Worm (Caenorhabditis elegans) whole organism, L4 larva: ENCODE measurements around the gene asp-19.

ENCODE experiments used
- F37D6.2 ChIP-seq: sonication (generic microtip); optimal IDR thresholded peaks from 2 replicates; lab custom pipeline; 2016; ENCODE audit warnings: mild to moderate bottlenecking, missing genetic modification characterization, missing compliant biosample characterization
- F44E2.7 ChIP-seq: fragments of 200-800 bp; sonication (Bioruptor generic); IDR thresholded peaks from 2 replicates; pipeline ENCODE4 v2.1.2; 2022; ENCODE audit warnings: missing genetic modification characterization, missing compliant biosample characterization
- R02D3.7 ChIP-seq: fragments of 150-350 bp; sonication (generic microtip); optimal IDR thresholded peaks from 3 replicates; lab custom pipeline; 2014; ENCODE audit warnings: missing biosample characterization, missing genetic modification characterization
- T26A8.4 ChIP-seq: fragments of 200-800 bp; sonication (Bioruptor generic); IDR thresholded peaks from 2 replicates; pipeline ENCODE4 v1.3.6; 2022; ENCODE audit warnings: missing genetic modification characterization, missing compliant biosample characterization
- Y48G9A.11 ChIP-seq: fragments of 200-800 bp; sonication (Bioruptor generic); IDR thresholded peaks from 2 replicates; pipeline ENCODE4 v1.3.6; 2022; ENCODE audit warnings: missing genetic modification reagents, missing genetic modification characterization, missing compliant biosample characterization
- ZK546.5 ChIP-seq, 2 experiments: sonication (generic microtip); optimal IDR thresholded peaks; 2 replicates each; lab custom pipeline; 2017; ENCODE audit warnings: missing biosample characterization in 2 of 2, missing genetic modification characterization in 2 of 2
- aha-1 ChIP-seq: fragments of 150-350 bp; peaks from one replicate; lab custom pipeline; 2014; ENCODE audit warnings: missing biosample characterization, missing genetic modification characterization
- aly-2 ChIP-seq: sonication (generic microtip); optimal IDR thresholded peaks from 2 replicates; lab custom pipeline; 2018; ENCODE audit warnings: missing biosample characterization, missing genetic modification characterization
- ama-1 ChIP-seq: fragments of 150-350 bp; optimal IDR thresholded peaks from 2 replicates; lab custom pipeline; 2014; ENCODE audit warnings: inconsistent platforms, mixed read lengths
- attf-4 ChIP-seq: sonication (generic microtip); optimal IDR thresholded peaks from 3 replicates; lab custom pipeline; 2017; ENCODE audit warnings: missing biosample characterization, missing genetic modification characterization
- ceh-20 ChIP-seq: fragments of 200-800 bp; sonication (Bioruptor generic); IDR thresholded peaks from 2 replicates; pipeline ENCODE4 v1.3.6; 2022; ENCODE audit warnings: missing genetic modification reagents, missing genetic modification characterization, missing compliant biosample characterization
- ceh-62 ChIP-seq: sonication (generic microtip); optimal IDR thresholded peaks from 2 replicates; lab custom pipeline; 2017; ENCODE audit warnings: missing biosample characterization, missing genetic modification characterization
- ceh-82 ChIP-seq: sonication (generic microtip); optimal IDR thresholded peaks from 2 replicates; lab custom pipeline; 2017; ENCODE audit warnings: missing biosample characterization, missing genetic modification characterization
- cey-2 ChIP-seq: sonication (generic microtip); optimal IDR thresholded peaks from 3 replicates; lab custom pipeline; 2017; ENCODE audit warnings: missing genetic modification characterization, mild to moderate bottlenecking, missing compliant biosample characterization, antibody characterized with exemption, borderline replicate concordance; ENCODE audit not compliant: insufficient read depth
- ctbp-1 ChIP-seq: fragments of 200-800 bp; sonication (Bioruptor generic); IDR thresholded peaks from 2 replicates; pipeline ENCODE4 v1.3.6; 2022; ENCODE audit warnings: missing genetic modification reagents, missing genetic modification characterization, missing compliant biosample characterization
- daf-12 ChIP-seq: fragments of 150-350 bp; optimal IDR thresholded peaks from 2 replicates; lab custom pipeline; 2014; ENCODE audit warnings: missing biosample characterization, missing genetic modification reagents, missing genetic modification characterization
- daf-16 ChIP-seq, 3 experiments: sonication (generic microtip); optimal IDR thresholded peaks; 2 replicates each; lab custom pipeline; 2016 to 2017; ENCODE audit warnings: missing genetic modification characterization in 3 of 3, missing genetic modification reagents in 3 of 3, mild to moderate bottlenecking in 2 of 3, missing compliant biosample characterization in 2 of 3, missing biosample characterization in 1 of 3, moderate library complexity in 1 of 3
- daf-19 ChIP-seq: fragments of 200-800 bp; sonication (Bioruptor generic); conservative IDR thresholded peaks from 2 replicates; pipeline ENCODE4 v1.3.6; 2022; ENCODE audit warnings: missing genetic modification characterization, missing compliant biosample characterization
- dmd-6 ChIP-seq: fragments of 200-800 bp; sonication (Bioruptor generic); IDR thresholded peaks from 2 replicates; pipeline ENCODE4 v1.3.6; 2022; ENCODE audit warnings: missing genetic modification reagents, missing genetic modification characterization, missing compliant biosample characterization
- dmd-9 ChIP-seq: fragments of 200-800 bp; sonication (Bioruptor generic); IDR thresholded peaks from 2 replicates; pipeline ENCODE4 v1.3.6; 2022; ENCODE audit warnings: missing genetic modification reagents, missing genetic modification characterization, missing compliant biosample characterization
- dpl-1 ChIP-seq: fragments of 150-350 bp; optimal IDR thresholded peaks from 2 replicates; lab custom pipeline; 2014; ENCODE audit warnings: missing biosample characterization, missing genetic modification reagents, missing genetic modification characterization
- duxl-1 ChIP-seq: sonication (generic microtip); optimal IDR thresholded peaks from 2 replicates; lab custom pipeline; 2016; ENCODE audit warnings: mild to moderate bottlenecking, missing genetic modification characterization, moderate library complexity, missing compliant biosample characterization; ENCODE audit not compliant: poor library complexity
- egl-43 ChIP-seq: fragments of 200-800 bp; sonication (Bioruptor generic); IDR thresholded peaks from 2 replicates; pipeline ENCODE4 v1.3.6; 2022; ENCODE audit warnings: missing genetic modification reagents, missing genetic modification characterization, missing compliant biosample characterization
- fkh-10 ChIP-seq: fragments of 150-350 bp; optimal IDR thresholded peaks from 2 replicates; lab custom pipeline; 2014; ENCODE audit warnings: missing biosample characterization, missing genetic modification reagents, missing genetic modification characterization
- hlh-30 ChIP-seq: sonication (generic microtip); optimal IDR thresholded peaks from 2 replicates; lab custom pipeline; 2017; ENCODE audit warnings: antibody characterized with exemption, mild to moderate bottlenecking, missing genetic modification characterization, missing compliant biosample characterization; ENCODE audit not compliant: insufficient read depth
- jun-1 ChIP-seq: fragments of 150-350 bp; optimal IDR thresholded peaks from 2 replicates; lab custom pipeline; 2014; ENCODE audit warnings: missing biosample characterization, missing genetic modification reagents, missing genetic modification characterization
- lin-1 ChIP-seq: fragments of 200-800 bp; sonication (Bioruptor generic); IDR thresholded peaks from 2 replicates; pipeline ENCODE4 v1.3.6; 2022; ENCODE audit warnings: missing genetic modification reagents, missing genetic modification characterization, missing compliant biosample characterization
- lin-38 ChIP-seq: fragments of 200-800 bp; sonication (Bioruptor generic); IDR thresholded peaks from 2 replicates; pipeline ENCODE4 v1.3.6; 2022; ENCODE audit warnings: missing genetic modification reagents, missing genetic modification characterization, missing compliant biosample characterization
- madf-5 ChIP-seq, 2 experiments: fragments of 200-800 bp; sonication (Bioruptor generic); IDR thresholded peaks; 2 replicates each; pipeline ENCODE4 v1.3.6; 2022; ENCODE audit warnings: missing compliant biosample characterization in 2 of 2, missing genetic modification characterization in 2 of 2
- mdl-1 ChIP-seq, 2 experiments: fragments of 150-350 bp in 1 of 2; sonication (generic microtip) in 1 of 2; optimal IDR thresholded peaks; 2 replicates each; lab custom pipeline; 2014 to 2017; ENCODE audit warnings: missing biosample characterization in 2 of 2, missing genetic modification characterization in 2 of 2
- mxl-2 ChIP-seq: fragments of 200-800 bp; sonication (Bioruptor generic); conservative IDR thresholded peaks from 2 replicates; pipeline ENCODE4 v1.3.6; 2022; ENCODE audit warnings: missing genetic modification reagents, missing genetic modification characterization, missing compliant biosample characterization
- mxl-3 ChIP-seq: fragments of 200-800 bp; sonication (Bioruptor generic); optimal IDR thresholded peaks from 2 replicates; lab custom pipeline; 2018; ENCODE audit warnings: mild to moderate bottlenecking, missing genetic modification characterization, missing compliant biosample characterization
- nhr-10 ChIP-seq: fragments of 150-350 bp; optimal IDR thresholded peaks from 2 replicates; lab custom pipeline; 2014; ENCODE audit warnings: missing biosample characterization, missing genetic modification characterization
- nhr-102 ChIP-seq: sonication (generic microtip); optimal IDR thresholded peaks from 2 replicates; lab custom pipeline; 2016; ENCODE audit warnings: mild to moderate bottlenecking, missing genetic modification characterization, moderate library complexity, missing compliant biosample characterization
- nhr-28 ChIP-seq: fragments of 150-350 bp; optimal IDR thresholded peaks from 2 replicates; lab custom pipeline; 2014; ENCODE audit warnings: missing biosample characterization, missing genetic modification characterization
- nhr-42 ChIP-seq: fragments of 200-800 bp; sonication (Bioruptor generic); IDR thresholded peaks from 2 replicates; pipeline ENCODE4 v1.3.6; 2022; ENCODE audit warnings: missing genetic modification characterization, missing compliant biosample characterization
- nhr-48 ChIP-seq: sonication (generic microtip); optimal IDR thresholded peaks from 2 replicates; lab custom pipeline; 2016; ENCODE audit warnings: mild to moderate bottlenecking, missing genetic modification characterization, missing compliant biosample characterization
- nhr-76 ChIP-seq: fragments of 150-350 bp; optimal IDR thresholded peaks from 2 replicates; lab custom pipeline; 2014; ENCODE audit warnings: missing biosample characterization, missing genetic modification characterization
- saeg-2 ChIP-seq: fragments of 200-800 bp; sonication (Bioruptor generic); IDR thresholded peaks from 2 replicates; pipeline ENCODE4 v1.3.6; 2022; ENCODE audit warnings: missing genetic modification reagents, missing genetic modification characterization, missing compliant biosample characterization
- set-16 ChIP-seq: fragments of 200-800 bp; sonication (Bioruptor generic); IDR thresholded peaks from 2 replicates; pipeline ENCODE4 v1.3.6; 2022; ENCODE audit warnings: missing genetic modification reagents, missing genetic modification characterization, missing compliant biosample characterization
- snpc-1.2 ChIP-seq: fragments of 200-800 bp; sonication (Bioruptor generic); IDR thresholded peaks from 2 replicates; pipeline ENCODE4 v1.3.6; 2022; ENCODE audit warnings: missing genetic modification reagents, missing genetic modification characterization, missing compliant biosample characterization
- spr-1 ChIP-seq: sonication (generic microtip); optimal IDR thresholded peaks from 2 replicates; lab custom pipeline; 2016; ENCODE audit warnings: mild to moderate bottlenecking, missing genetic modification characterization, missing compliant biosample characterization
- tag-97 ChIP-seq: fragments of 200-800 bp; sonication (Bioruptor generic); IDR thresholded peaks from 2 replicates; pipeline ENCODE4 v1.3.6; 2022; ENCODE audit warnings: missing genetic modification characterization, missing compliant biosample characterization
- unc-130 ChIP-seq: sonication (generic microtip); optimal IDR thresholded peaks from 2 replicates; lab custom pipeline; 2016; ENCODE audit warnings: missing genetic modification reagents, missing genetic modification characterization, missing compliant biosample characterization
- unc-62 ChIP-seq, 3 experiments: fragments of 150-350 bp in 1 of 3; sonication (generic microtip); optimal IDR thresholded peaks in 2 of 3; peaks in 1 of 3; 1 replicate in 1 of 3; 2 replicates in 2 of 3; lab custom pipeline; 2014 to 2017; ENCODE audit warnings: missing biosample characterization in 3 of 3, missing genetic modification characterization in 3 of 3, missing genetic modification reagents in 3 of 3, missing genotype in 1 of 3
- ztf-11 ChIP-seq: fragments of 150-350 bp; optimal IDR thresholded peaks from 2 replicates; lab custom pipeline; 2014; ENCODE audit warnings: missing biosample characterization, missing genetic modification characterization
- ztf-7 ChIP-seq: fragments of 150-350 bp; optimal IDR thresholded peaks from 2 replicates; lab custom pipeline; 2014; ENCODE audit warnings: missing biosample characterization, missing genetic modification characterization

Gene asp-19

DNA sequence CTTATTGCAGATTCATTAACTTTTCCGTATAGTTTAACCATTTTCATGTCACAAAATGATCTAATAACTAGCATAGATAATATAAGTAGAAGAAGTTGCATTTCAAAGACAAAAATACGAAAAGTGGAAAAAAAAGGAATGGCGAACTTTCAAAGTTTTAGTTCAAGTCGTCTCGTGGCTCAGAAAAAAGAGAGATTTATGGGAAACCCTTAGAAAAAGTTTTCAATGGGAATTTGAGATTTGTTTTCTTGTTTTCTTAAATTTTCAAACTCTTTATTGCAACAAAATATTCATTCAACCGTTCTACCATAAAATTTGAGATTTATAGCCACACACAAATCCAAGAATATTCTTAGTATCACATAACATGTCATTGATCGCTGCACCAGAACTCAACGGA, 12.9 kb upstream of the asp-19 start, which contains the start of gene clec-250:
clec-250 (minus strand) TSS at position 101 of the 400 bp plus-strand sequence.
- TF ChIP-seq lin-38 (GFP tag; lab: Robert Waterston, UW), result no peak
- TF ChIP-seq daf-19 (GFP tag; lab: Robert Waterston, UW), result no peak
- no peak for TF ChIP-seq hlh-30 (tag; lab: Kevin White, UChicago)
- TF ChIP-seq ztf-7 (tag; lab: Kevin White, UChicago), result no peak
- TF ChIP-seq snpc-1.2 (GFP tag; lab: Robert Waterston, UW), result no peak
- no peak for TF ChIP-seq mxl-3 (GFP tag; lab: Kevin White, UChicago)
- no peak for TF ChIP-seq ctbp-1 (GFP tag; lab: Robert Waterston, UW)
- TF ChIP-seq R02D3.7, result no peak
- TF ChIP-seq dpl-1 (GFP tag; lab: Kevin White, UChicago), result no peak
- no peak for TF ChIP-seq nhr-102 (tag; lab: Kevin White, UChicago)
- no peak for TF ChIP-seq nhr-76
- TF ChIP-seq nhr-42 (GFP tag; lab: Robert Waterston, UW), result no peak
- TF ChIP-seq saeg-2 (GFP tag; lab: Robert Waterston, UW), result no peak
- no peak for TF ChIP-seq dmd-9 (GFP tag; lab: Robert Waterston, UW)
- no peak for TF ChIP-seq nhr-48 (tag; lab: Kevin White, UChicago)
- no peak for TF ChIP-seq ztf-11 (tag; lab: Kevin White, UChicago)
- no peak for TF ChIP-seq tag-97
- no peak for TF ChIP-seq set-16
- no peak for TF ChIP-seq fkh-10

DNA sequence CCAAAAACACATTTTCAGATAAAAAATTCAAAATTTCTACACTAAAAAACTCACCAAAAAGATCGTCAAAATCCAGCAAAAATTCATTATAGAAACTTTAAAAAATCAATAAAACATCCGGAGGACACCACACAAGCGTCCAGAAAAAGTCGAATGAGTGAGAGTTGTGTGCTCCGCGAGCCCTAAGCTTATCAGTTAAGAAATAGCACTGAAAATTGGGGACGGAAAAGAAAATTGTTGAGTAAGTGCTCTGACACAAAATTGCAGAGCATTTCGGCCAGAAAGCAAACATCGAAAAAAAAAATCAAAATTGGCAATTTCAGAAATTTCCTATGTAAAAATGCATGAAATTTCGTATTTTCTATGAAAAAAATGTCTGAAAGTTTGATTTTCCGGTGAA, 8.5 kb upstream of the asp-19 start:
- TF ChIP-seq cey-2 (tag; lab: Kevin White, UChicago) (no peak), nhr-28 (tag; lab: Kevin White, UChicago) (peak; percentile 1), duxl-1 (tag; lab: Kevin White, UChicago) (peak; percentile 93)

DNA sequence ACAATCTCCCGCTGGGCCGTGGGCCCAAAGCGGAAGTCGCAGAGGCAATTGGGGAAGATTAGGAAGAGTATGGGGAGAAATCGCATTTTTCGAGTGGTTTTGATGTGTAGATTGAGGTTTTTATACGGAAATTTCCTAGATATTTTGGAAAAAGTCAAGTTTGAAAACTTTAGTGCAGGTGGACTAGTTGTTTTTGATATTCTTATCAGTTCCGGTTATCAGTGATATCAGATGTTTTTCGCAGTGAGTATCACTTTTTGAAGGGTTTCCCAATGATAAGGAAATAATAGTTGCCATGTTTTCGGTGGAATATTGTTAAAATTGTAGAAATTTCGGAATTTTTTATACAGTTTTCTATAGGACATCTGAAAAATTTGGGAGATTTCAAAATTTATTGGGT, 5.2 kb upstream of the asp-19 start, which contains the start of gene scl-20:
scl-20 (minus strand) TSS at position 101 of the 400 bp plus-strand sequence.
- TF ChIP-seq aly-2 (tag; lab: Kevin White, UChicago) (no peak), ceh-20 (GFP tag; lab: Robert Waterston, UW) (no peak), jun-1 (no peak), daf-16 (GFP tag; optimal IDR thresholded peaks at IDR 0.05; lab: Kevin White, UChicago) (no peak), daf-16 (tag; optimal IDR thresholded peaks at IDR 0.05; lab: Kevin White, UChicago) (no peak), nhr-10 (no peak), saeg-2 (GFP tag; lab: Robert Waterston, UW) (no peak), daf-12 (tag; lab: Kevin White, UChicago) (no peak), ZK546.5 (tag; optimal IDR thresholded peaks at IDR 0.05; lab: Kevin White, UChicago) (no peak), ama-1 (lab: Kevin White, UChicago) (no peak), F37D6.2 (tag; lab: Kevin White, UChicago) (no peak), lin-1 (GFP tag; lab: Robert Waterston, UW) (no peak), T26A8.4 (GFP tag; lab: Robert Waterston, UW) (no peak), Y48G9A.11 (GFP tag; lab: Robert Waterston, UW) (no peak), attf-4 (tag; lab: Kevin White, UChicago) (no peak), unc-130 (GFP tag; lab: Kevin White, UChicago) (no peak), tag-97 (no peak), spr-1 (tag; lab: Kevin White, UChicago) (no peak)

DNA sequence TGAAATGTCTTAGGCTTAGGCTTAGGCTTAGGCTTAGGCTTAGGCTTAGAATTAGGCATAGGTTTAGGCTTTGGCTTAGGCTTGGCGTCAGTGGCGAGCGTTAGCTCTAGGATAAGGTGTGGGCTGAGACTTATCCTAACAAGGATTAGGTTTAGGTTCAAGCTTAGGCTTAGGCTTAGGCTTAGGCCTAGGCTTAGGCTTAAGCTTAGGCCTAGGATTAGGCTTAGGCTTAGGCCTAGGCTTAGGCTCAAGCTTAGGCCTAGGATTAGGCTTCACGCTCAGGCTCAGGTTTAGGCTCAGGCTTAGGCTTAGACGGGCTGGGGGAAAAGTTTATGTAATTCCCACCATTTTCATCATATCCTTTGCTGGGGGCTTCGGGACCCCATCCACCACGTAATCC, 4.8 kb upstream of the asp-19 start:
- TF ChIP-seq unc-62 (GFP tag; optimal IDR thresholded peaks at IDR 0.05 in 1 of 2; lab: Kevin White, UChicago) (no peak), unc-62 (tag; optimal IDR thresholded peaks at IDR 0.05; lab: Kevin White, UChicago) (no peak), nhr-76 (no peak), dmd-6 (GFP tag; lab: Robert Waterston, UW) (no peak), cey-2 (tag; lab: Kevin White, UChicago) (no peak), egl-43 (no peak), nhr-102 (tag; lab: Kevin White, UChicago) (no peak), dpl-1 (GFP tag; lab: Kevin White, UChicago) (no peak), ceh-62 (tag; lab: Kevin White, UChicago) (no peak), ceh-82 (no peak), madf-5 (GFP tag; IDR thresholded peaks at IDR 0.05; lab: Robert Waterston, UW) (no peak), mdl-1 (tag; optimal IDR thresholded peaks at IDR 0.05; lab: Kevin White, UChicago) (no peak), mxl-2 (no peak), F44E2.7 (GFP tag; lab: Robert Waterston, UW) (no peak), aha-1 (tag; lab: Kevin White, UChicago) (no peak), ama-1 (lab: Kevin White, UChicago) (no peak), mxl-3 (GFP tag; lab: Kevin White, UChicago) (no peak)
